Fruit fly (Drosophila melanogaster) Kc167 (cell line): Measurements from ENCODE around the gene CG13690.

Source experiments
- Myc ChIP-seq: fragments of >200 bp; optimal IDR thresholded peaks from 2 replicates; lab custom pipeline; 2017; ENCODE audit warnings: missing external identifiers
- h ChIP-seq: fragments of >200 bp; optimal IDR thresholded peaks from 3 replicates; lab custom pipeline; 2018; ENCODE audit warnings: missing external identifiers
- insv ChIP-seq: fragments of >200 bp; optimal IDR thresholded peaks from 3 replicates; lab custom pipeline; 2018; ENCODE audit warnings: missing external identifiers

DNA sequence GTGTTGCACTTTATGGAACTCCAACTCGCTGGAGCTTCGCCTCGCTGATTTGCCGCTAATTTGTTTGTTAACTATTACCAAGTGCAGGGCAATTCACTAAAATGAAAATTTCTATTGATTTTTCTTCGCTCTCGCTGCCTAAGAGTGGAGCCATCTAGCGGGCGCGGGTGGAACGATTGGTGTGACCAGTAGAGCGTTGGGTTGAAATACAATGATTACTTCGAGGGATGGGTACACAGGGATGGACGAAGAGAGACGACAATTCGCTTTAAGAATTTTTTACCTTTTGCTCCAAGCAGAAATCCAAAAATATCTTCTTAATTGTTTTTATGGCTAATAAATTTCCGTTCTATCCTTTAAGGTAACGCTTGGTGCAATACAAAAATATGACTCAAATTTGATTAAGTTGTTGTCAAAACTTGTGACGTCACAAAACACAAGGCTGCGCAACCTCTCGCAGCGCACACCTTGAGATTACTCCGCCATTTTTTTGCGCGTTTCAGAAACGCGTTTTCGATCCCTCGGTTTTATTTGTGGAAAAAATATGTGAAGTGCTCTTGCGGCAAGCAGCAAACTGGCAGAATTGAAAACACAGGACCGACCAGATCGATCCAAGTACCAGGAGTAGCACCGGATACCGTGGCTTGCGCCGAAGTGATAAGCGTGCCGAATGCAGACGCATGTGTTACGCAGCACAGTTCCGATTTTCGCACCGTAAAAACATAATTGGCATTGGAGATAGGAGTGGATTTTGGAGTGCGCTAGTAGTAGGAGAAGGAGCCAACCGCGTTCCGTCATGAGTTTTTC is 4.7 kb downstream of the CG13690 start, which contains the start of the genes AP-2alpha and ebi:
- TF ChIP-seq h: no peak
- no peak for TF ChIP-seq Myc (lab: Kevin White, UChicago)
- TF ChIP-seq insv (lab: Kevin White, UChicago): no peak
